Fruit fly (Drosophila melanogaster) whole organism, prepupa: ENCODE data around the gene CG34266.
A peak's percentile ranks its signal among the peaks of the same experiment; 100 is the strongest.

ENCODE experiments used
- Blimp-1 ChIP-seq: fragments of 200-800 bp; sonication (Bioruptor generic); optimal IDR thresholded peaks from 3 replicates; lab custom pipeline; 2017; ENCODE audit warnings: missing biosample characterization, missing genetic modification characterization, mild to moderate bottlenecking, moderate library complexity, missing genetic modification reagents
- CG11294 ChIP-seq: fragments of 200-800 bp; sonication (Bioruptor generic); IDR thresholded peaks from 2 replicates; pipeline ENCODE4 v1.3.6; 2022; ENCODE audit warnings: missing biosample characterization, missing genetic modification characterization
- CG11762 ChIP-seq: fragments of 200-800 bp; sonication (Bioruptor generic); optimal IDR thresholded peaks from 3 replicates; lab custom pipeline; 2016; ENCODE audit warnings: missing biosample characterization, missing genetic modification characterization; ENCODE audit not compliant: insufficient read depth
- CG15336 ChIP-seq: fragments of 200-800 bp; sonication (Bioruptor generic); IDR thresholded peaks from 2 replicates; pipeline ENCODE4 v1.3.6; 2022; ENCODE audit warnings: missing biosample characterization, missing genetic modification characterization
- CG1621 ChIP-seq: fragments of 200-800 bp; sonication (Bioruptor generic); optimal IDR thresholded peaks from 3 replicates; lab custom pipeline; 2018; ENCODE audit warnings: missing biosample characterization, mild to moderate bottlenecking, missing genetic modification characterization
- CG16779 ChIP-seq: fragments of 200-800 bp; sonication (Bioruptor generic); optimal IDR thresholded peaks from 3 replicates; lab custom pipeline; 2017; ENCODE audit warnings: missing biosample characterization, mild to moderate bottlenecking, missing genetic modification characterization
- CG34406 ChIP-seq: fragments of 200-800 bp; sonication (Bioruptor generic); optimal IDR thresholded peaks from 3 replicates; lab custom pipeline; 2016; ENCODE audit warnings: missing biosample characterization, missing genetic modification characterization
- CG4318 ChIP-seq: fragments of 200-800 bp; sonication (Bioruptor generic); optimal IDR thresholded peaks from 3 replicates; lab custom pipeline; 2017; ENCODE audit warnings: missing biosample characterization, mild to moderate bottlenecking, missing genetic modification characterization
- CG6163 ChIP-seq: fragments of 200-800 bp; sonication (Bioruptor generic); IDR thresholded peaks from 3 replicates; pipeline ENCODE4 v1.3.6; 2022; ENCODE audit warnings: missing biosample characterization, missing genetic modification characterization
- CG6276 ChIP-seq: fragments of 200-800 bp; sonication (Bioruptor generic); optimal IDR thresholded peaks from 2 replicates; lab custom pipeline; 2017; ENCODE audit warnings: missing biosample characterization, mild to moderate bottlenecking, missing genetic modification characterization
- CG6854 ChIP-seq: fragments of 200-800 bp; sonication (Bioruptor generic); optimal IDR thresholded peaks from 2 replicates; lab custom pipeline; 2017; ENCODE audit warnings: missing biosample characterization, mild to moderate bottlenecking, missing genetic modification characterization
- CG7368 ChIP-seq: fragments of 200-800 bp; sonication (Bioruptor generic); optimal IDR thresholded peaks from 3 replicates; lab custom pipeline; 2016; ENCODE audit warnings: missing biosample characterization, missing genetic modification characterization
- CG8119 ChIP-seq: fragments of 200-800 bp; sonication (Bioruptor generic); IDR thresholded peaks from 3 replicates; pipeline ENCODE4 v1.3.6; 2022; ENCODE audit warnings: missing biosample characterization, missing genetic modification characterization
- CG8319 ChIP-seq: fragments of 200-800 bp; sonication (Bioruptor generic); optimal IDR thresholded peaks from 3 replicates; lab custom pipeline; 2016; ENCODE audit warnings: missing biosample characterization, missing genetic modification characterization
- CG8632 ChIP-seq: fragments of 200-800 bp; sonication (Bioruptor generic); optimal IDR thresholded peaks from 3 replicates; lab custom pipeline; 2016; ENCODE audit warnings: missing biosample characterization, missing genetic modification characterization
- Eip75B ChIP-seq: fragments of 200-800 bp; sonication (Bioruptor generic); optimal IDR thresholded peaks from 3 replicates; lab custom pipeline; 2016; ENCODE audit warnings: missing biosample characterization, missing genetic modification characterization
- Eip78C ChIP-seq: fragments of 200-800 bp; sonication (Bioruptor generic); peaks from one replicate; lab custom pipeline; 2016; ENCODE audit warnings: missing biosample characterization, missing genetic modification characterization
- Ets96B ChIP-seq: fragments of 200-800 bp; optimal IDR thresholded peaks from 2 replicates; lab custom pipeline; 2019; ENCODE audit warnings: missing biosample characterization, mild to moderate bottlenecking, missing genetic modification characterization, moderate library complexity
- Gug ChIP-seq: fragments of 200-800 bp; sonication (Bioruptor generic); IDR thresholded peaks from 2 replicates; pipeline ENCODE4 v1.3.6; 2022; ENCODE audit warnings: missing biosample characterization, missing genetic modification characterization
- Hr39 ChIP-seq: fragments of 200-800 bp; sonication (Bioruptor generic); optimal IDR thresholded peaks from 2 replicates; lab custom pipeline; 2016; ENCODE audit warnings: missing biosample characterization, missing genetic modification characterization
- Hr4 ChIP-seq: fragments of 200-800 bp; sonication (Bioruptor generic); optimal IDR thresholded peaks from 3 replicates; lab custom pipeline; 2016; ENCODE audit warnings: missing biosample characterization, missing genetic modification characterization
- Met ChIP-seq: fragments of 200-800 bp; sonication (Bioruptor generic); optimal IDR thresholded peaks from 3 replicates; lab custom pipeline; 2016; ENCODE audit warnings: missing biosample characterization, missing genetic modification characterization
- OdsH ChIP-seq: fragments of 200-800 bp; sonication (Bioruptor generic); optimal IDR thresholded peaks from 3 replicates; lab custom pipeline; 2016; ENCODE audit warnings: missing biosample characterization, missing genetic modification characterization
- Sox15 ChIP-seq: fragments of 200-800 bp; sonication (Bioruptor generic); optimal IDR thresholded peaks from 3 replicates; lab custom pipeline; 2016; ENCODE audit warnings: missing biosample characterization, missing genetic modification characterization
- dsx ChIP-seq: fragments of 200-800 bp; optimal IDR thresholded peaks from 3 replicates; lab custom pipeline; 2019; ENCODE audit warnings: missing biosample characterization, mild to moderate bottlenecking, missing genetic modification characterization, moderate library complexity; ENCODE audit not compliant: poor library complexity, severe bottlenecking
- eg ChIP-seq: fragments of 200-800 bp; sonication (Bioruptor generic); IDR thresholded peaks from 3 replicates; pipeline ENCODE4 v1.3.6; 2022; ENCODE audit warnings: missing biosample characterization, missing genetic modification characterization
- fd59A ChIP-seq: fragments of 200-800 bp; sonication (Bioruptor generic); optimal IDR thresholded peaks from 2 replicates; lab custom pipeline; 2017; ENCODE audit warnings: missing biosample characterization, mild to moderate bottlenecking, missing genetic modification characterization, missing genetic modification reagents
- fd85E ChIP-seq: fragments of 200-800 bp; sonication (Bioruptor generic); optimal IDR thresholded peaks from 3 replicates; lab custom pipeline; 2016; ENCODE audit warnings: missing biosample characterization, missing genetic modification characterization
- fkh ChIP-seq: fragments of 200-800 bp; sonication (Bioruptor generic); optimal IDR thresholded peaks from 3 replicates; lab custom pipeline; 2017; ENCODE audit warnings: missing biosample characterization, mild to moderate bottlenecking, missing genetic modification characterization, moderate library complexity
- net ChIP-seq: fragments of 200-800 bp; sonication (Bioruptor generic); optimal IDR thresholded peaks from 3 replicates; lab custom pipeline; 2016; ENCODE audit warnings: missing biosample characterization, missing genetic modification characterization
- pdm3 ChIP-seq: fragments of 200-800 bp; sonication (Bioruptor generic); optimal IDR thresholded peaks from 3 replicates; lab custom pipeline; 2016; ENCODE audit warnings: missing biosample characterization, missing genetic modification characterization
- spab ChIP-seq: fragments of 200-800 bp; sonication (Bioruptor generic); optimal IDR thresholded peaks from 2 replicates; lab custom pipeline; 2017; ENCODE audit warnings: missing biosample characterization, mild to moderate bottlenecking, missing genetic modification characterization, missing genetic modification reagents
- ss ChIP-seq, 2 experiments: fragments of 200-800 bp; sonication (Bioruptor generic); optimal IDR thresholded peaks; 2 replicates in 1 of 2; 3 replicates in 1 of 2; lab custom pipeline; 2017 to 2018; ENCODE audit warnings: mild to moderate bottlenecking in 2 of 2, missing biosample characterization in 2 of 2, missing genetic modification characterization in 2 of 2, moderate library complexity in 1 of 2
- svp ChIP-seq: fragments of 200-800 bp; sonication (Bioruptor generic); peaks from one replicate; lab custom pipeline; 2016; ENCODE audit warnings: missing biosample characterization, missing genetic modification characterization
- topi ChIP-seq: fragments of 200-800 bp; sonication (Bioruptor generic); optimal IDR thresholded peaks from 3 replicates; lab custom pipeline; 2016; ENCODE audit warnings: missing biosample characterization, missing genetic modification characterization
- vri ChIP-seq: fragments of 200-800 bp; sonication (Bioruptor generic); optimal IDR thresholded peaks from 3 replicates; lab custom pipeline; 2016; ENCODE audit warnings: missing biosample characterization, mild to moderate bottlenecking, missing genetic modification characterization

CG34266 gene

dm6 chr3L:4691775-4692174 lies 14.1 kb downstream of the CG34266 start (continued):
- TF ChIP-seq Ets96B (peak; percentile 55), CG34406 (GFP tag; lab: Kevin White, UChicago) (peak; percentile 28), CG4318 (GFP tag; lab: Kevin White, UChicago) (peak; percentile 51), spab (GFP tag; lab: Kevin White, UChicago) (peak; percentile 26), CG16779 (no peak), CG15336 (GFP tag; lab: Robert Waterston, UW) (peak; percentile 77), CG11294 (GFP tag; lab: Robert Waterston, UW) (no peak), Met (GFP tag; lab: Kevin White, UChicago) (no peak), OdsH (GFP tag; lab: Kevin White, UChicago) (peak; percentile 57), Sox15 (GFP tag; lab: Kevin White, UChicago) (no peak), Hr4 (GFP tag; lab: Kevin White, UChicago) (peak; percentile 33), Gug (GFP tag; lab: Robert Waterston, UW) (no peak), CG8319 (GFP tag; lab: Kevin White, UChicago) (no peak), net (peak; percentile 51), CG6276 (GFP tag; lab: Kevin White, UChicago) (peak; percentile 64), svp (GFP tag; lab: Kevin White, UChicago) (no peak), topi (no peak), pdm3 (GFP tag; lab: Kevin White, UChicago) (peak; percentile 10), CG7368 (GFP tag; lab: Kevin White, UChicago) (no peak), CG8632 (GFP tag; lab: Kevin White, UChicago) (no peak), dsx (peak; percentile 38), Eip75B (GFP tag; lab: Kevin White, UChicago) (no peak)

dm6 chr3L:4692177-4693134 lies 14.8 kb downstream of the CG34266 start, which contains the start of gene RhoGEF64C:
Gene RhoGEF64C, plus strand, starts transcription at chr3L:4692783.
- TF ChIP-seq CG8319 (GFP tag; lab: Kevin White, UChicago), result no peak
- no peak for TF ChIP-seq vri (GFP tag; lab: Kevin White, UChicago)
- TF ChIP-seq CG7368 (GFP tag; lab: Kevin White, UChicago), result no peak
- peak; percentile 50 for TF ChIP-seq CG6854 (GFP tag; lab: Kevin White, UChicago)
- peak; percentile 1 for TF ChIP-seq Met (GFP tag; lab: Kevin White, UChicago)
- TF ChIP-seq fkh (GFP tag; lab: Kevin White, UChicago), result peak; percentile 46
- peak; percentile 69 for TF ChIP-seq Eip78C (GFP tag; lab: Kevin White, UChicago)
- TF ChIP-seq eg, result peak; percentile 42; the same call in 2 of the 3 replicates
- TF ChIP-seq fd85E (GFP tag; lab: Kevin White, UChicago), result no peak
- no peak for TF ChIP-seq topi
- TF ChIP-seq CG6276 (GFP tag; lab: Kevin White, UChicago), result no peak
- TF ChIP-seq CG8632 (GFP tag; lab: Kevin White, UChicago), result no peak
- TF ChIP-seq Hr39 (GFP tag; lab: Kevin White, UChicago), result no peak
- no peak for TF ChIP-seq CG11762 (GFP tag; lab: Kevin White, UChicago)
- peak; percentile 60 for TF ChIP-seq CG1621 (tag; lab: Kevin White, UChicago)
- TF ChIP-seq fd59A (GFP tag; lab: Kevin White, UChicago), result no peak
- TF ChIP-seq Blimp-1 (GFP tag; lab: Kevin White, UChicago), result peak; percentile 69
- 0 out of 2 replicates have a peak, but pooled peaks have one; percentile 24 for TF ChIP-seq CG15336 (GFP tag; lab: Robert Waterston, UW)
- TF ChIP-seq CG8119 (GFP tag; lab: Robert Waterston, UW), result no peak
- 0 out of 3 replicates have a peak, but pooled peaks have one; percentile 18 for TF ChIP-seq CG6163 (GFP tag; lab: Robert Waterston, UW)
- peak; percentile 17 for TF ChIP-seq svp (GFP tag; lab: Kevin White, UChicago)
- TF ChIP-seq ss (GFP tag; optimal IDR thresholded peaks at IDR 0.05; lab: Kevin White, UChicago), result peak; percentile 1 to 51
